Worm (Caenorhabditis elegans) whole organism, early embryonic: ENCODE measurements around the gene W02F12.8.

Experiments
- B0310.2 ChIP-seq: sonication (generic microtip); optimal IDR thresholded peaks from 2 replicates; lab custom pipeline; 2016; ENCODE audit warnings: mild to moderate bottlenecking, missing genetic modification characterization, missing compliant biosample characterization
- F13C5.2 ChIP-seq: sonication (generic microtip); optimal IDR thresholded peaks from 2 replicates; lab custom pipeline; 2017; ENCODE audit warnings: mild to moderate bottlenecking, missing genetic modification characterization, inconsistent platforms, missing compliant biosample characterization

ce11 chrV:6718232-6718631 is 23.7 kb upstream of the W02F12.8 start, which contains the start of gene srg-30:
- TF ChIP-seq B0310.2 (tag; lab: Kevin White, UChicago), result no peak
- no peak for TF ChIP-seq F13C5.2 (tag; lab: Kevin White, UChicago)
